Worm (Caenorhabditis elegans) whole organism, young adult: Measurements from ENCODE around the gene hpo-28.

Experiments
- B0019.2 ChIP-seq: fragments of 200-800 bp; sonication (Bioruptor generic); conservative IDR thresholded peaks from 2 replicates; pipeline ENCODE4 v1.3.6; 2022; ENCODE audit warnings: missing genetic modification reagents, missing genetic modification characterization, missing compliant biosample characterization
- C06A6.2 ChIP-seq: fragments of 200-800 bp; sonication (Bioruptor generic); conservative IDR thresholded peaks from 2 replicates; pipeline ENCODE4 v1.3.6; 2022; ENCODE audit warnings: missing genetic modification characterization, missing compliant biosample characterization
- C17E4.6 ChIP-seq: fragments of 200-800 bp; sonication (Bioruptor generic); IDR thresholded peaks from 2 replicates; pipeline ENCODE4 v1.3.6; 2022; ENCODE audit warnings: missing genetic modification reagents, missing genetic modification characterization, missing compliant biosample characterization
- F10E7.11 ChIP-seq: sonication (generic microtip); optimal IDR thresholded peaks from 2 replicates; lab custom pipeline; 2017; ENCODE audit warnings: mild to moderate bottlenecking, missing genetic modification characterization, moderate library complexity, missing compliant biosample characterization
- F37B4.10 ChIP-seq: fragments of 200-800 bp; sonication (Bioruptor generic); IDR thresholded peaks from 2 replicates; pipeline ENCODE4 v1.3.6; 2022; ENCODE audit warnings: missing genetic modification characterization, missing compliant biosample characterization
- F49E8.2 ChIP-seq: sonication (generic microtip); optimal IDR thresholded peaks from 3 replicates; lab custom pipeline; 2017; ENCODE audit warnings: missing genetic modification characterization, mild to moderate bottlenecking, missing compliant biosample characterization, antibody characterized with exemption, moderate library complexity; ENCODE audit not compliant: insufficient read depth
- F57A8.1 ChIP-seq: fragments of 200-800 bp; sonication (Bioruptor generic); optimal IDR thresholded peaks from 2 replicates; lab custom pipeline; 2018; ENCODE audit warnings: mild to moderate bottlenecking, missing genetic modification characterization, moderate library complexity, missing compliant biosample characterization
- K12H6.12 ChIP-seq: fragments of 200-800 bp; sonication (Bioruptor generic); optimal IDR thresholded peaks from 2 replicates; lab custom pipeline; 2018; ENCODE audit warnings: mild to moderate bottlenecking, missing genetic modification characterization, missing compliant biosample characterization
- T07F8.4 ChIP-seq: sonication (generic microtip); optimal IDR thresholded peaks from 2 replicates; lab custom pipeline; 2016; ENCODE audit warnings: mild to moderate bottlenecking, missing genetic modification characterization, moderate library complexity, missing compliant biosample characterization
- T26A5.8 ChIP-seq: sonication (generic microtip); optimal IDR thresholded peaks from 2 replicates; lab custom pipeline; 2016; ENCODE audit warnings: missing genetic modification characterization, missing compliant biosample characterization
- ZK185.1 ChIP-seq: sonication (generic microtip); optimal IDR thresholded peaks from 2 replicates; lab custom pipeline; 2016; ENCODE audit warnings: mild to moderate bottlenecking, missing genetic modification characterization, missing compliant biosample characterization; ENCODE audit not compliant: poor library complexity, severe bottlenecking
- akir-1 ChIP-seq: fragments of 200-800 bp; sonication (Bioruptor generic); optimal IDR thresholded peaks from 2 replicates; lab custom pipeline; 2018; ENCODE audit warnings: mild to moderate bottlenecking, missing genetic modification characterization, moderate library complexity, missing compliant biosample characterization
- aptf-2 ChIP-seq: fragments of 200-800 bp; sonication (Bioruptor generic); conservative IDR thresholded peaks from 2 replicates; pipeline ENCODE4 v1.3.6; 2022; ENCODE audit warnings: missing genetic modification reagents, missing genetic modification characterization, missing compliant biosample characterization
- attf-3 ChIP-seq: fragments of 200-800 bp; sonication (Bioruptor generic); conservative IDR thresholded peaks from 2 replicates; pipeline ENCODE4 v1.3.6; 2022; ENCODE audit warnings: missing genetic modification reagents, missing genetic modification characterization, missing compliant biosample characterization
- cebp-1 ChIP-seq, 2 experiments: fragments of 200-800 bp in 1 of 2; sonication (Bioruptor generic) in 1 of 2; sonication (generic microtip) in 1 of 2; IDR thresholded peaks in 1 of 2; optimal IDR thresholded peaks in 1 of 2; 2 replicates each; pipeline versions ENCODE4 v1.3.6 to Lab custom; 2017 to 2022; ENCODE audit warnings: missing compliant biosample characterization in 2 of 2, missing genetic modification characterization in 2 of 2, mild to moderate bottlenecking in 1 of 2, missing genetic modification reagents in 1 of 2, moderate library complexity in 1 of 2
- cebp-2 ChIP-seq: fragments of 200-800 bp; sonication (Bioruptor generic); IDR thresholded peaks from 2 replicates; pipeline ENCODE4 v1.3.6; 2022; ENCODE audit warnings: missing genetic modification characterization, missing compliant biosample characterization
- ceh-40 ChIP-seq: fragments of 200-800 bp; sonication (Bioruptor generic); IDR thresholded peaks from 2 replicates; pipeline ENCODE4 v1.3.6; 2022; ENCODE audit warnings: missing genetic modification characterization, missing compliant biosample characterization
- ceh-79 ChIP-seq: sonication (generic microtip); optimal IDR thresholded peaks from 2 replicates; lab custom pipeline; 2017; ENCODE audit warnings: mild to moderate bottlenecking, missing genetic modification characterization, missing compliant biosample characterization
- chd-7 ChIP-seq: sonication (generic microtip); optimal IDR thresholded peaks from 2 replicates; lab custom pipeline; 2016; ENCODE audit warnings: mild to moderate bottlenecking, missing genetic modification characterization, moderate library complexity, missing compliant biosample characterization
- dox-1 ChIP-seq: fragments of 200-800 bp; sonication (Bioruptor generic); IDR thresholded peaks from 2 replicates; pipeline ENCODE4 v1.3.6; 2022; ENCODE audit warnings: missing genetic modification reagents, missing genetic modification characterization, missing compliant biosample characterization
- egl-44 ChIP-seq: fragments of 200-800 bp; sonication (Bioruptor generic); IDR thresholded peaks from 2 replicates; pipeline ENCODE4 v1.3.6; 2022; ENCODE audit warnings: missing genetic modification reagents, missing genetic modification characterization, missing compliant biosample characterization
- ets-4 ChIP-seq: fragments of 200-800 bp; sonication (Bioruptor generic); optimal IDR thresholded peaks from 2 replicates; lab custom pipeline; 2018; ENCODE audit warnings: mild to moderate bottlenecking, missing genetic modification characterization, missing compliant biosample characterization
- hlh-26 ChIP-seq: fragments of 200-800 bp; sonication (Bioruptor generic); conservative IDR thresholded peaks from 2 replicates; pipeline ENCODE4 v1.3.6; 2022; ENCODE audit warnings: missing genetic modification reagents, missing genetic modification characterization, missing compliant biosample characterization
- hrde-1 ChIP-seq: sonication (generic microtip); optimal IDR thresholded peaks from 2 replicates; lab custom pipeline; 2016; ENCODE audit warnings: missing genetic modification characterization, mild to moderate bottlenecking, missing compliant biosample characterization, moderate library complexity, missing genotype, missing genetic modification reagents, borderline replicate concordance
- let-526 ChIP-seq: fragments of 200-800 bp; sonication (Bioruptor generic); IDR thresholded peaks from 2 replicates; pipeline ENCODE4 v1.3.6; 2022; ENCODE audit warnings: missing genetic modification reagents, missing genetic modification characterization, missing compliant biosample characterization
- let-607 ChIP-seq, 2 experiments: fragments of 200-800 bp in 1 of 2; sonication (Bioruptor generic) in 1 of 2; sonication (generic microtip) in 1 of 2; optimal IDR thresholded peaks; 2 replicates each; lab custom pipeline; 2016 to 2018; ENCODE audit warnings: mild to moderate bottlenecking in 2 of 2, missing compliant biosample characterization in 2 of 2, missing genetic modification characterization in 2 of 2, moderate library complexity in 2 of 2, missing genotype in 1 of 2
- lin-40 ChIP-seq: sonication (generic microtip); optimal IDR thresholded peaks from 2 replicates; lab custom pipeline; 2016; ENCODE audit warnings: missing genetic modification characterization, mild to moderate bottlenecking, missing compliant biosample characterization, missing genotype, missing genetic modification reagents
- lin-54 ChIP-seq: fragments of 200-800 bp; sonication (Bioruptor generic); optimal IDR thresholded peaks from 2 replicates; lab custom pipeline; 2018; ENCODE audit warnings: mild to moderate bottlenecking, missing genetic modification characterization, missing compliant biosample characterization
- madf-6 ChIP-seq: fragments of 200-800 bp; sonication (Bioruptor generic); IDR thresholded peaks from 2 replicates; pipeline ENCODE4 v1.3.6; 2022; ENCODE audit warnings: missing genetic modification reagents, missing genetic modification characterization, missing compliant biosample characterization
- mcd-1 ChIP-seq: fragments of 200-800 bp; sonication (Bioruptor generic); IDR thresholded peaks from 2 replicates; pipeline ENCODE4 v1.3.6; 2022; ENCODE audit warnings: missing genetic modification reagents, missing genetic modification characterization, missing compliant biosample characterization
- mel-28 ChIP-seq: sonication (generic microtip); optimal IDR thresholded peaks from 2 replicates; lab custom pipeline; 2016; ENCODE audit warnings: borderline replicate concordance, mild to moderate bottlenecking, missing genetic modification characterization, missing compliant biosample characterization
- nfya-2 ChIP-seq: fragments of 200-800 bp; sonication (Bioruptor generic); IDR thresholded peaks from 2 replicates; pipeline ENCODE4 v1.3.6; 2022; ENCODE audit warnings: missing genetic modification reagents, missing genetic modification characterization, missing compliant biosample characterization
- nfyb-1 ChIP-seq: fragments of 200-800 bp; sonication (Bioruptor generic); IDR thresholded peaks from 2 replicates; pipeline ENCODE4 v1.3.6; 2022; ENCODE audit warnings: missing genetic modification reagents, missing genetic modification characterization, missing compliant biosample characterization
- nhr-27 ChIP-seq: fragments of 200-800 bp; sonication (Bioruptor generic); optimal IDR thresholded peaks from 2 replicates; lab custom pipeline; 2018; ENCODE audit warnings: mild to moderate bottlenecking, missing genetic modification characterization, moderate library complexity, missing compliant biosample characterization
- nhr-90 ChIP-seq: sonication (generic microtip); optimal IDR thresholded peaks from 2 replicates; lab custom pipeline; 2016; ENCODE audit warnings: missing genotype, mild to moderate bottlenecking, missing genetic modification characterization, missing compliant biosample characterization
- repo-1 ChIP-seq: sonication (generic microtip); optimal IDR thresholded peaks from 2 replicates; lab custom pipeline; 2017; ENCODE audit warnings: mild to moderate bottlenecking, missing genetic modification characterization, missing compliant biosample characterization
- sdz-38 ChIP-seq: sonication (generic microtip); optimal IDR thresholded peaks from 2 replicates; lab custom pipeline; 2016; ENCODE audit warnings: missing genotype, missing genetic modification characterization, missing compliant biosample characterization
- snpc-1.1 ChIP-seq: sonication (generic microtip); optimal IDR thresholded peaks from 2 replicates; lab custom pipeline; 2017; ENCODE audit warnings: missing genetic modification characterization, mild to moderate bottlenecking, missing compliant biosample characterization, antibody characterized with exemption, moderate library complexity, missing genotype, missing genetic modification reagents; ENCODE audit not compliant: insufficient read depth
- snpc-3.4 ChIP-seq: sonication (generic microtip); optimal IDR thresholded peaks from 2 replicates; lab custom pipeline; 2017; ENCODE audit warnings: missing genetic modification characterization, mild to moderate bottlenecking, missing compliant biosample characterization, antibody characterized with exemption, moderate library complexity, missing genotype, missing genetic modification reagents
- somi-1 ChIP-seq: fragments of 200-800 bp; sonication (Bioruptor generic); optimal IDR thresholded peaks from 2 replicates; lab custom pipeline; 2018; ENCODE audit warnings: mild to moderate bottlenecking, missing genetic modification characterization, missing compliant biosample characterization
- sptf-2 ChIP-seq: fragments of 200-800 bp; sonication (Bioruptor generic); optimal IDR thresholded peaks from 2 replicates; lab custom pipeline; 2018; ENCODE audit warnings: mild to moderate bottlenecking, missing genetic modification characterization, missing compliant biosample characterization
- tbp1 ChIP-seq: fragments of 200-800 bp; sonication (Bioruptor generic); optimal IDR thresholded peaks from 2 replicates; lab custom pipeline; 2018; ENCODE audit warnings: mild to moderate bottlenecking, missing genetic modification characterization, missing compliant biosample characterization
- zim-3 ChIP-seq: sonication (generic microtip); optimal IDR thresholded peaks from 2 replicates; lab custom pipeline; 2017; ENCODE audit warnings: mild to moderate bottlenecking, missing genetic modification characterization, moderate library complexity, missing compliant biosample characterization
- ztf-26 ChIP-seq: sonication (generic microtip); optimal IDR thresholded peaks from 2 replicates; lab custom pipeline; 2017; ENCODE audit warnings: missing genetic modification characterization, missing compliant biosample characterization
- ztf-28 ChIP-seq: fragments of 200-800 bp; sonication (Bioruptor generic); IDR thresholded peaks from 2 replicates; pipeline ENCODE4 v1.3.6; 2022; ENCODE audit warnings: missing genetic modification reagents, missing genetic modification characterization, missing compliant biosample characterization
- ztf-3 ChIP-seq: fragments of 200-800 bp; sonication (Bioruptor generic); optimal IDR thresholded peaks from 2 replicates; lab custom pipeline; 2018; ENCODE audit warnings: mild to moderate bottlenecking, missing genetic modification characterization, missing compliant biosample characterization

hpo-28 gene

DNA sequence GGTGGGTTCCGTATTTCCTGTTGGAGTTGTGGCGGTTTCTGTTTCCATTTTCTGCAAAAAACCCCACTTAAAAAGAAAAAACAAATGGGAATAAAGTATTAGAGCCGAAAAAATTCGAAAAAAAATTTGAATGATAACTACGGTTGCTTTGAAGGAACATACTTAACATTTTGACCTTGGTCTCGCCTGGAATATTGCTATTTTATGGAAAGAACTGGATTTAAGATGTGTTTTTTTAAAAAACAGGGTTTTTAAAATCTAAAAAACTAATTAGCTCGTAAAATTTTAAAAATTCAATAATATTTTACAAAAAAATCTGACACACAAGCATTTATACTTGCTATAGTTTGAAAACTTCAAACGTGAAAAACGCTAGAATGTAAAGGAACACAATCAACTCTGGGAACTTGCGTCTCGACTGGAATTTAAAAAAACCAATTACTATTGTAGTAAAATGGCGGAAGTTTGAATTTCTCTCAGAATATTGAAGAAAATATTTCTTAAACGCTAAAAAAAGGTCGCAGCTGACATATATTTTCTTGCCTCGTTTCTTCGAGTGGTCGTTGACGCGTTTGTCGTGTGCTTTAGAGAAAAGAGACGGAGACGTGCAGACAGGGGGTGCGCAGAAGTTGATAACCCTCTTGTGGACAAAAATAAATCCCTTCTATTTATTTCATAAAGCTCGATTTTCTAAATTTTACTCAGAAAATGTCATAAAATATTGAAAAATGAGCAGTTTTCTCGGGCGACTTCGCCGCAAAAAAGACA lies 11.0 kb downstream of the hpo-28 start, which contains the start of the genes lgg-3 and rgs-5 (continued):
- TF ChIP-seq T26A5.8 (tag; lab: Kevin White, UChicago) (no peak), hlh-26 (GFP tag; lab: Robert Waterston, UW) (no peak), lin-54 (GFP tag; lab: Kevin White, UChicago) (peak; percentile 89), B0019.2 (GFP tag; lab: Robert Waterston, UW) (no peak), mcd-1 (GFP tag; lab: Robert Waterston, UW) (no peak), ceh-40 (GFP tag; lab: Robert Waterston, UW) (no peak), let-607 (tag; optimal IDR thresholded peaks at IDR 0.05; lab: Kevin White, UChicago) (no peak), nfyb-1 (GFP tag; lab: Robert Waterston, UW) (no peak), sdz-38 (tag; lab: Kevin White, UChicago) (no peak), ZK185.1 (tag; lab: Kevin White, UChicago) (no peak), madf-6 (peak; percentile 88), ztf-26 (tag; lab: Kevin White, UChicago) (no peak), cebp-2 (GFP tag; lab: Robert Waterston, UW) (no peak), attf-3 (GFP tag; lab: Robert Waterston, UW) (no peak), ztf-3 (GFP tag; lab: Kevin White, UChicago) (no peak), let-526 (GFP tag; lab: Robert Waterston, UW) (no peak), nfya-2 (no peak), ztf-28 (GFP tag; lab: Robert Waterston, UW) (no peak), F10E7.11 (tag; lab: Kevin White, UChicago) (no peak), snpc-1.1 (tag; lab: Kevin White, UChicago) (peak; percentile 31), zim-3 (no peak), nhr-27 (no peak), repo-1 (tag; lab: Kevin White, UChicago) (no peak), sptf-2 (GFP tag; lab: Kevin White, UChicago) (no peak), F37B4.10 (no peak), C06A6.2 (GFP tag; lab: Robert Waterston, UW) (no peak), snpc-3.4 (no peak), cebp-1 (GFP tag; IDR thresholded peaks at IDR 0.05; lab: Robert Waterston, UW) (0 out of 2 replicates have a peak, but pooled peaks have one; percentile 11), cebp-1 (tag; optimal IDR thresholded peaks at IDR 0.05; lab: Kevin White, UChicago) (peak; percentile 15), dox-1 (GFP tag; lab: Robert Waterston, UW) (no peak; the same call in 1 of the 2 replicates), T07F8.4 (tag; lab: Kevin White, UChicago) (no peak), egl-44 (GFP tag; lab: Robert Waterston, UW) (no peak), F49E8.2 (no peak), aptf-2 (GFP tag; lab: Robert Waterston, UW) (no peak), hrde-1 (no peak), nhr-90 (tag; lab: Kevin White, UChicago) (no peak), F57A8.1 (GFP tag; lab: Kevin White, UChicago) (no peak), lin-40 (tag; lab: Kevin White, UChicago) (no peak), somi-1 (no peak), K12H6.12 (tag; lab: Kevin White, UChicago) (no peak), tbp1 (GFP tag; lab: Kevin White, UChicago) (no peak), ceh-79 (tag; lab: Kevin White, UChicago) (no peak), akir-1 (GFP tag; lab: Kevin White, UChicago) (no peak), mel-28 (no peak), C17E4.6 (no peak), chd-7 (tag; lab: Kevin White, UChicago) (no peak), ets-4 (GFP tag; lab: Kevin White, UChicago) (no peak)
